Fruit fly (Drosophila melanogaster): ENCODE results near the gene D2hgdh.
A peak's percentile ranks its signal among the peaks of the same experiment; 100 is the strongest.

Gene D2hgdh

dm6 chrX:2121716-2122601 is 19.3 kb upstream of the D2hgdh start (continued):
- TF ChIP-seq Eip74EF (GFP tag; optimal IDR thresholded peaks at IDR 0.05) (no peak), gt (GFP tag; IDR thresholded peaks at IDR 0.05) (no peak), CG6254 (GFP tag; optimal IDR thresholded peaks at IDR 0.05) (no peak), Dfd (GFP tag; optimal IDR thresholded peaks at IDR 0.05) (no peak), Dp (GFP tag; optimal IDR thresholded peaks at IDR 0.05) (no peak), row (GFP tag; IDR thresholded peaks at IDR 0.05) (peak; percentile 63), unc-4 (GFP tag; IDR thresholded peaks at IDR 0.05; ENCODE audit: partially characterized antibody) (no peak), CG8944 (GFP tag; optimal IDR thresholded peaks at IDR 0.05) (no peak), Side (GFP tag; optimal IDR thresholded peaks at IDR 0.05) (no peak), CG2678 (tag; optimal IDR thresholded peaks at IDR 0.05) (peak; percentile 50), CG11723 (GFP tag; optimal IDR thresholded peaks at IDR 0.05) (no peak), aop (GFP tag; IDR thresholded peaks at IDR 0.05) (no peak), NC2β (GFP tag; optimal IDR thresholded peaks at IDR 0.05) (no peak), ranshi (GFP tag; IDR thresholded peaks at IDR 0.05) (no peak), Lpt (GFP tag; optimal IDR thresholded peaks at IDR 0.05) (no peak), CG16779 (GFP tag; IDR thresholded peaks at IDR 0.05) (no peak), CG15696 (tag; optimal IDR thresholded peaks at IDR 0.05) (peak; percentile 27), CG12236 (GFP tag; optimal IDR thresholded peaks at IDR 0.05) (no peak), chif (GFP tag; optimal IDR thresholded peaks at IDR 0.05) (peak in 1 of 2 experiments; percentile 38), CG10274 (GFP tag; optimal IDR thresholded peaks at IDR 0.05) (no peak), odd (GFP tag; optimal IDR thresholded peaks at IDR 0.05) (peak; percentile 15), CG12659 (GFP tag; optimal IDR thresholded peaks at IDR 0.05) (no peak), nerfin-1 (tag; optimal IDR thresholded peaks at IDR 0.05) (no peak), CG7745 (tag; optimal IDR thresholded peaks at IDR 0.05) (no peak), CG18599 (GFP tag; optimal IDR thresholded peaks at IDR 0.05) (peak; percentile 18), MESR4 (GFP tag; optimal IDR thresholded peaks at IDR 0.05) (no peak), Ravus (GFP tag; IDR thresholded peaks at IDR 0.05) (no peak), CG7556 (GFP tag; optimal IDR thresholded peaks at IDR 0.05) (peak; percentile 39), shn (GFP tag; optimal IDR thresholded peaks at IDR 0.05) (peak; percentile 49), CG31224 (GFP tag; IDR thresholded peaks at IDR 0.05) (no peak), CG7839 (tag; optimal IDR thresholded peaks at IDR 0.05) (peak; percentile 53), Ssrp (tag; optimal IDR thresholded peaks at IDR 0.05) (peak; percentile 32), BtbVII (GFP tag; optimal IDR thresholded peaks at IDR 0.05) (no peak), CG15073 (GFP tag; optimal IDR thresholded peaks at IDR 0.05) (no peak), CG17829 (tag; optimal IDR thresholded peaks at IDR 0.05) (peak; percentile 45), CG33213 (GFP tag; optimal IDR thresholded peaks at IDR 0.05) (no peak), Vsx1 (GFP tag; optimal IDR thresholded peaks at IDR 0.05) (no peak), bbx (GFP tag; IDR thresholded peaks at IDR 0.05; ENCODE audit: partially characterized antibody) (no peak), CG12155 (GFP tag; optimal IDR thresholded peaks at IDR 0.05) (no peak), scrt (GFP tag; optimal IDR thresholded peaks at IDR 0.05) (no peak), ttk (GFP tag; IDR thresholded peaks at IDR 0.05) (no peak), HLH3B (GFP tag; IDR thresholded peaks at IDR 0.05) (no peak), CG7786 (GFP tag; optimal IDR thresholded peaks at IDR 0.05) (no peak), al (GFP tag; IDR thresholded peaks at IDR 0.05) (no peak), CG8765 (GFP tag; IDR thresholded peaks at IDR 0.05) (no peak), klu (GFP tag; IDR thresholded peaks at IDR 0.05) (no peak), CG30403 (GFP tag; optimal IDR thresholded peaks at IDR 0.05) (peak; percentile 18), YL-1 (GFP tag; optimal IDR thresholded peaks at IDR 0.05) (no peak), Spps (tag; optimal IDR thresholded peaks at IDR 0.05) (no peak)
